Worm (Caenorhabditis elegans) whole organism, L1 larva: ENCODE data around the gene gbh-2.
A peak's percentile ranks its signal among the peaks of the same experiment; 100 is the strongest.

Source experiments
- C04F5.9 ChIP-seq: sonication (generic microtip); optimal IDR thresholded peaks from 2 replicates; lab custom pipeline; 2016; ENCODE audit warnings: missing genetic modification characterization, missing compliant biosample characterization
- C16A3.4 ChIP-seq: fragments of 150-350 bp; optimal IDR thresholded peaks from 2 replicates; lab custom pipeline; 2014; ENCODE audit warnings: missing biosample characterization, missing genetic modification characterization
- F16B12.6 ChIP-seq: fragments of 150-350 bp; optimal IDR thresholded peaks from 2 replicates; lab custom pipeline; 2014; ENCODE audit warnings: missing biosample characterization, missing genetic modification characterization
- Y116A8C.19 ChIP-seq: sonication (generic microtip); optimal IDR thresholded peaks from 2 replicates; lab custom pipeline; 2016; ENCODE audit warnings: missing compliant biosample characterization, missing genetic modification characterization, borderline replicate concordance
- alr-1 ChIP-seq: fragments of 200-800 bp; sonication (Bioruptor generic); optimal IDR thresholded peaks from 2 replicates; lab custom pipeline; 2018; ENCODE audit warnings: borderline replicate concordance, mild to moderate bottlenecking, missing genetic modification characterization, missing compliant biosample characterization
- aly-2 ChIP-seq: fragments of 150-350 bp; optimal IDR thresholded peaks from 2 replicates; lab custom pipeline; 2014; ENCODE audit warnings: missing biosample characterization, missing genetic modification characterization
- blmp-1 ChIP-seq: fragments of 150-350 bp; optimal IDR thresholded peaks from 2 replicates; lab custom pipeline; 2014; ENCODE audit warnings: missing biosample characterization, missing genetic modification characterization
- ceh-63 ChIP-seq: fragments of 200-800 bp; sonication (Bioruptor generic); optimal IDR thresholded peaks from 2 replicates; lab custom pipeline; 2018; ENCODE audit warnings: mild to moderate bottlenecking, missing genetic modification characterization, missing compliant biosample characterization
- ceh-8 ChIP-seq: fragments of 200-800 bp; sonication (Bioruptor generic); optimal IDR thresholded peaks from 2 replicates; lab custom pipeline; 2018; ENCODE audit warnings: mild to moderate bottlenecking, missing genetic modification characterization, moderate library complexity, missing compliant biosample characterization
- ceh-82 ChIP-seq, 3 experiments: fragments of 150-350 bp in 1 of 3; sonication (generic microtip) in 2 of 3; optimal IDR thresholded peaks; 2 replicates each; lab custom pipeline; 2014 to 2017; ENCODE audit warnings: missing biosample characterization in 3 of 3, missing genetic modification characterization in 3 of 3
- ceh-88 ChIP-seq: fragments of 200-800 bp; sonication (Bioruptor generic); IDR thresholded peaks from 2 replicates; pipeline ENCODE4 v1.3.6; 2022; ENCODE audit warnings: missing genetic modification characterization, missing compliant biosample characterization
- ceh-90 ChIP-seq: sonication (generic microtip); optimal IDR thresholded peaks from 2 replicates; lab custom pipeline; 2016; ENCODE audit warnings: missing genetic modification characterization, missing compliant biosample characterization
- ces-1 ChIP-seq: fragments of 150-350 bp; optimal IDR thresholded peaks from 2 replicates; lab custom pipeline; 2014; ENCODE audit warnings: missing biosample characterization, missing genetic modification reagents, missing genetic modification characterization
- dpl-1 ChIP-seq, 3 experiments: fragments of 150-350 bp in 2 of 3; sonication (generic microtip) in 1 of 3; optimal IDR thresholded peaks; 2 replicates each; lab custom pipeline; 2014 to 2017; ENCODE audit warnings: missing biosample characterization in 3 of 3, missing genetic modification characterization in 3 of 3, missing genetic modification reagents in 3 of 3
- efl-3 ChIP-seq: fragments of 200-800 bp; sonication (Bioruptor generic); optimal IDR thresholded peaks from 2 replicates; lab custom pipeline; 2018; ENCODE audit warnings: mild to moderate bottlenecking, missing genetic modification characterization, missing compliant biosample characterization
- egl-13 ChIP-seq: sonication (generic microtip); optimal IDR thresholded peaks from 2 replicates; lab custom pipeline; 2016; ENCODE audit warnings: missing genotype, missing genetic modification reagents, missing genetic modification characterization, missing compliant biosample characterization
- elt-2 ChIP-seq: sonication (generic microtip); optimal IDR thresholded peaks from 2 replicates; lab custom pipeline; 2016; ENCODE audit warnings: missing genetic modification characterization, mild to moderate bottlenecking, inconsistent platforms, missing compliant biosample characterization, missing genetic modification reagents
- elt-3 ChIP-seq, 6 experiments: fragments of 150-350 bp in 1 of 6; sonication (generic microtip); optimal IDR thresholded peaks; 2 replicates each; lab custom pipeline; 2017 to 2018; ENCODE audit warnings: missing biosample characterization in 6 of 6, missing genetic modification characterization in 6 of 6, inconsistent platforms in 1 of 6
- fos-1 ChIP-seq: fragments of 150-350 bp; optimal IDR thresholded peaks from 2 replicates; lab custom pipeline; 2014; ENCODE audit warnings: missing biosample characterization, missing genetic modification characterization
- grh-1 ChIP-seq: fragments of 200-800 bp; sonication (Bioruptor generic); IDR thresholded peaks from 2 replicates; pipeline ENCODE4 v1.3.6; 2022; ENCODE audit warnings: missing genetic modification reagents, missing genetic modification characterization, missing compliant biosample characterization
- hlh-17 ChIP-seq: fragments of 200-800 bp; sonication (Bioruptor generic); optimal IDR thresholded peaks from 2 replicates; lab custom pipeline; 2018; ENCODE audit warnings: missing genetic modification characterization, mild to moderate bottlenecking, missing compliant biosample characterization, moderate library complexity, borderline replicate concordance
- hlh-4 ChIP-seq: sonication (generic microtip); optimal IDR thresholded peaks from 2 replicates; lab custom pipeline; 2016; ENCODE audit warnings: mild to moderate bottlenecking, missing genetic modification characterization, missing compliant biosample characterization
- irx-1 ChIP-seq: sonication (generic microtip); optimal IDR thresholded peaks from 2 replicates; lab custom pipeline; 2016; ENCODE audit warnings: missing genetic modification characterization, missing compliant biosample characterization
- jun-1 ChIP-seq: fragments of 150-350 bp; optimal IDR thresholded peaks from 2 replicates; lab custom pipeline; 2014; ENCODE audit warnings: missing biosample characterization, missing genetic modification reagents, missing genetic modification characterization
- lin-13 ChIP-seq: fragments of 150-350 bp; optimal IDR thresholded peaks from 2 replicates; lab custom pipeline; 2014; ENCODE audit warnings: missing biosample characterization, missing genetic modification reagents, missing genetic modification characterization
- lin-35 ChIP-seq, 2 experiments: fragments of 150-350 bp; optimal IDR thresholded peaks; 2 replicates each; lab custom pipeline; 2014; ENCODE audit warnings: missing biosample characterization in 2 of 2, missing genetic modification characterization in 2 of 2, missing genetic modification reagents in 2 of 2
- lin-39 ChIP-seq: fragments of 150-350 bp; optimal IDR thresholded peaks from 2 replicates; lab custom pipeline; 2014; ENCODE audit warnings: missing biosample characterization, missing genetic modification reagents, missing genetic modification characterization
- lir-3 ChIP-seq: sonication (generic microtip); optimal IDR thresholded peaks from 2 replicates; lab custom pipeline; 2016; ENCODE audit warnings: mild to moderate bottlenecking, missing genetic modification characterization, moderate library complexity, missing compliant biosample characterization; ENCODE audit not compliant: poor library complexity
- lsy-2 ChIP-seq, 2 experiments: fragments of 150-350 bp; optimal IDR thresholded peaks; 2 replicates each; lab custom pipeline; 2014; ENCODE audit warnings: missing biosample characterization in 2 of 2, missing genetic modification characterization in 2 of 2
- nhr-20 ChIP-seq: sonication (generic microtip); optimal IDR thresholded peaks from 2 replicates; lab custom pipeline; 2016; ENCODE audit warnings: mild to moderate bottlenecking, missing genetic modification characterization, missing compliant biosample characterization
- nhr-47 ChIP-seq: sonication (generic microtip); optimal IDR thresholded peaks from 2 replicates; lab custom pipeline; 2016; ENCODE audit warnings: mild to moderate bottlenecking, missing genetic modification characterization, moderate library complexity, missing compliant biosample characterization
- nhr-71 ChIP-seq: sonication (generic microtip); optimal IDR thresholded peaks from 2 replicates; lab custom pipeline; 2016; ENCODE audit warnings: mild to moderate bottlenecking, missing genetic modification characterization, moderate library complexity, missing compliant biosample characterization
- nhr-76 ChIP-seq: sonication (generic microtip); optimal IDR thresholded peaks from 2 replicates; lab custom pipeline; 2017; ENCODE audit warnings: missing biosample characterization, missing genetic modification characterization
- nhr-77 ChIP-seq: fragments of 150-350 bp; optimal IDR thresholded peaks from 2 replicates; lab custom pipeline; 2014; ENCODE audit warnings: missing biosample characterization, missing genetic modification characterization
- nhr-84 ChIP-seq: sonication (generic microtip); optimal IDR thresholded peaks from 2 replicates; lab custom pipeline; 2017; ENCODE audit warnings: missing biosample characterization, missing genetic modification characterization
- pag-3 ChIP-seq: sonication (generic microtip); optimal IDR thresholded peaks from 2 replicates; lab custom pipeline; 2017; ENCODE audit warnings: missing genetic modification characterization, mild to moderate bottlenecking, missing compliant biosample characterization, antibody characterized with exemption, borderline replicate concordance; ENCODE audit not compliant: insufficient read depth
- skn-1 ChIP-seq: fragments of 150-350 bp; optimal IDR thresholded peaks from 2 replicates; lab custom pipeline; 2014; ENCODE audit warnings: missing biosample characterization, missing genetic modification characterization
- snpc-4 ChIP-seq: fragments of 150-350 bp; optimal IDR thresholded peaks from 2 replicates; lab custom pipeline; 2014; ENCODE audit warnings: missing biosample characterization, missing genetic modification characterization
- snu-23 ChIP-seq: sonication (generic microtip); optimal IDR thresholded peaks from 2 replicates; lab custom pipeline; 2016; ENCODE audit warnings: missing genetic modification characterization, missing compliant biosample characterization
- sup-37 ChIP-seq: fragments of 200-800 bp; sonication (Bioruptor generic); optimal IDR thresholded peaks from 2 replicates; lab custom pipeline; 2018; ENCODE audit warnings: mild to moderate bottlenecking, missing genetic modification characterization, missing compliant biosample characterization
- swsn-7 ChIP-seq: sonication (generic microtip); optimal IDR thresholded peaks from 2 replicates; lab custom pipeline; 2016; ENCODE audit warnings: missing genetic modification characterization, missing compliant biosample characterization
- tlp-1 ChIP-seq: fragments of 150-350 bp; optimal IDR thresholded peaks from 2 replicates; lab custom pipeline; 2014; ENCODE audit warnings: missing biosample characterization, missing genetic modification characterization
- unc-130 ChIP-seq: fragments of 150-350 bp; optimal IDR thresholded peaks from 2 replicates; lab custom pipeline; 2017; ENCODE audit warnings: missing biosample characterization, missing genetic modification characterization, inconsistent platforms
- unc-30 ChIP-seq: sonication (generic microtip); optimal IDR thresholded peaks from 2 replicates; lab custom pipeline; 2017; ENCODE audit warnings: missing biosample characterization, missing genetic modification characterization
- unc-98 ChIP-seq: fragments of 200-800 bp; sonication (Bioruptor generic); IDR thresholded peaks from 2 replicates; pipeline ENCODE4 v1.3.6; 2022; ENCODE audit warnings: missing genetic modification characterization, missing compliant biosample characterization
- vab-15 ChIP-seq: sonication (generic microtip); optimal IDR thresholded peaks from 2 replicates; lab custom pipeline; 2017; ENCODE audit warnings: missing genotype, mild to moderate bottlenecking, missing genetic modification characterization, missing compliant biosample characterization
- zag-1 ChIP-seq: fragments of 150-350 bp; optimal IDR thresholded peaks from 2 replicates; lab custom pipeline; 2014; ENCODE audit warnings: missing biosample characterization, missing genetic modification characterization

gbh-2 gene

ce11 chrII:8446731-8447130 lies 38.9 kb upstream of the gbh-2 start, which contains the start of gene cut-3:
cut-3 (minus strand) TSS chrII:8446831.
- TF ChIP-seq nhr-77 (tag; lab: Kevin White, UChicago) (no peak), hlh-4 (tag; lab: Kevin White, UChicago) (no peak), ceh-90 (tag; lab: Kevin White, UChicago) (no peak), fos-1 (tag; lab: Kevin White, UChicago) (no peak), lin-13 (no peak), grh-1 (GFP tag; lab: Robert Waterston, UW) (no peak), pag-3 (tag; lab: Kevin White, UChicago) (no peak), nhr-47 (tag; lab: Kevin White, UChicago) (no peak), egl-13 (tag; lab: Kevin White, UChicago) (no peak), nhr-84 (tag; lab: Kevin White, UChicago) (no peak), C16A3.4 (no peak), vab-15 (no peak), lir-3 (tag; lab: Kevin White, UChicago) (no peak), zag-1 (tag; lab: Kevin White, UChicago) (no peak), ceh-82 (tag; optimal IDR thresholded peaks at IDR 0.05; lab: Kevin White, UChicago) (no peak), lin-39 (tag; lab: Kevin White, UChicago) (no peak), unc-98 (GFP tag; lab: Robert Waterston, UW) (no peak), blmp-1 (no peak), jun-1 (no peak)

- TF ChIP-seq swsn-7 (no peak), jun-1 (no peak), elt-2 (tag; lab: Kevin White, UChicago) (peak; percentile 11), nhr-20 (tag; lab: Kevin White, UChicago) (peak; percentile 43), tlp-1 (no peak), lin-35 (GFP tag; optimal IDR thresholded peaks at IDR 0.05; lab: Kevin White, UChicago) (peak in 1 of 2 experiments; percentile 26)
Observed at ce11 chrII:8449660-8450118, 36.0 kb upstream of the gbh-2 start, which contains the start of gene F22B5.4. F22B5.4 (plus strand) TSS chrII:8449710.

ce11 chrII:8450750-8451149 lies 34.9 kb upstream of the gbh-2 start:
- TF ChIP-seq ces-1 (GFP tag; lab: Kevin White, UChicago) (no peak), snpc-4 (tag; lab: Kevin White, UChicago) (no peak), lin-39 (tag; lab: Kevin White, UChicago) (no peak), elt-2 (tag; lab: Kevin White, UChicago) (no peak), hlh-4 (tag; lab: Kevin White, UChicago) (no peak), nhr-20 (tag; lab: Kevin White, UChicago) (peak; percentile 48), swsn-7 (no peak), fos-1 (tag; lab: Kevin White, UChicago) (no peak), nhr-84 (tag; lab: Kevin White, UChicago) (no peak), elt-3 (tag; optimal IDR thresholded peaks at IDR 0.05; lab: Kevin White, UChicago) (peak in 2 of 6 experiments; percentile 15 to 70), alr-1 (tag; lab: Kevin White, UChicago) (no peak), C04F5.9 (no peak), ceh-8 (no peak), dpl-1 (GFP tag; optimal IDR thresholded peaks at IDR 0.05; lab: Kevin White, UChicago) (no peak), ceh-63 (no peak), F16B12.6 (tag; lab: Kevin White, UChicago) (no peak), lir-3 (tag; lab: Kevin White, UChicago) (no peak), nhr-77 (tag; lab: Kevin White, UChicago) (no peak), aly-2 (tag; lab: Kevin White, UChicago) (no peak), lsy-2 (tag; optimal IDR thresholded peaks at IDR 0.05; lab: Kevin White, UChicago) (no peak), ceh-88 (GFP tag; lab: Robert Waterston, UW) (no peak), hlh-17 (no peak), irx-1 (tag; lab: Kevin White, UChicago) (no peak), unc-30 (no peak), sup-37 (GFP tag; lab: Kevin White, UChicago) (no peak), snu-23 (peak; percentile 8), tlp-1 (no peak), efl-3 (GFP tag; lab: Kevin White, UChicago) (no peak), Y116A8C.19 (tag; lab: Kevin White, UChicago) (no peak), skn-1 (no peak), lin-13 (no peak), nhr-76 (tag; lab: Kevin White, UChicago) (no peak), blmp-1 (peak; percentile 74), nhr-71 (tag; lab: Kevin White, UChicago) (peak; percentile 33), unc-130 (tag; lab: Kevin White, UChicago) (no peak)
